Fruit fly (Drosophila melanogaster) whole organism, wandering third instar larva: Measurements from ENCODE around the gene BTBD9.
A peak's percentile ranks its signal among the peaks of the same experiment; 100 is the strongest.

Experiments used
- Abd-B ChIP-seq: fragments of >200 bp; optimal IDR thresholded peaks from 2 replicates; lab custom pipeline; 2017; ENCODE audit warnings: missing biosample characterization, missing genetic modification characterization
- CG32264 ChIP-seq: fragments of 200-800 bp; sonication (Bioruptor generic); optimal IDR thresholded peaks from 2 replicates; lab custom pipeline; 2016; ENCODE audit warnings: missing biosample characterization, missing genetic modification characterization
- CG9705 ChIP-seq: fragments of 200-800 bp; sonication (Bioruptor generic); optimal IDR thresholded peaks from 2 replicates; lab custom pipeline; 2018; ENCODE audit warnings: missing biosample characterization, mild to moderate bottlenecking, missing genetic modification characterization
- CrebA ChIP-seq: fragments of 200-800 bp; sonication (Bioruptor generic); optimal IDR thresholded peaks from 2 replicates; lab custom pipeline; 2016; ENCODE audit warnings: missing biosample characterization, mild to moderate bottlenecking, missing genetic modification characterization, borderline replicate concordance
- Dfd ChIP-seq: fragments of >200 bp; optimal IDR thresholded peaks from 2 replicates; lab custom pipeline; 2017; ENCODE audit warnings: missing biosample characterization, missing genetic modification characterization
- Dif ChIP-seq: fragments of 200-275, 200-300 bp; sonication (Bioruptor generic); optimal IDR thresholded peaks from 2 replicates; lab custom pipeline; 2018; ENCODE audit warnings: missing biosample characterization, missing genetic modification characterization; ENCODE audit not compliant: partially characterized antibody
- GATAd ChIP-seq: sonication (Bioruptor generic); optimal IDR thresholded peaks from 2 replicates; lab custom pipeline; 2016; ENCODE audit warnings: missing biosample characterization, missing genetic modification characterization
- HLH106 ChIP-seq: fragments of 200-800 bp; optimal IDR thresholded peaks from 3 replicates; lab custom pipeline; 2019; ENCODE audit warnings: missing biosample characterization, mild to moderate bottlenecking, missing genetic modification characterization, moderate library complexity
- Hnf4 ChIP-seq: fragments of 200-800 bp; sonication (Bioruptor generic); optimal IDR thresholded peaks from 2 replicates; lab custom pipeline; 2016; ENCODE audit warnings: missing biosample characterization, mild to moderate bottlenecking, missing genetic modification characterization
- Hr78 ChIP-seq: fragments of >200 bp; optimal IDR thresholded peaks from 2 replicates; lab custom pipeline; 2017; ENCODE audit warnings: missing biosample characterization, missing genetic modification characterization
- Hr83 ChIP-seq: fragments of 200-300 bp; sonication (Bioruptor generic); optimal IDR thresholded peaks from 2 replicates; lab custom pipeline; 2016; ENCODE audit warnings: missing biosample characterization, mild to moderate bottlenecking, missing genetic modification characterization, moderate library complexity; ENCODE audit not compliant: poor library complexity, severe bottlenecking
- Jra ChIP-seq: sonication (Bioruptor generic); optimal IDR thresholded peaks from 2 replicates; lab custom pipeline; 2016; ENCODE audit warnings: missing biosample characterization, missing genetic modification characterization
- Mio ChIP-seq: sonication (Bioruptor generic); optimal IDR thresholded peaks from 2 replicates; lab custom pipeline; 2016; ENCODE audit warnings: missing biosample characterization, missing genetic modification characterization
- Myc ChIP-seq: fragments of >200 bp; optimal IDR thresholded peaks from 2 replicates; lab custom pipeline; 2017
- N ChIP-seq: fragments of >200 bp; optimal IDR thresholded peaks from 2 replicates; lab custom pipeline; 2018; ENCODE audit warnings: missing biosample characterization, missing external identifiers, missing genetic modification characterization
- OdsH ChIP-seq: fragments of 200-800 bp; sonication (Bioruptor generic); optimal IDR thresholded peaks from 2 replicates; lab custom pipeline; 2016; ENCODE audit warnings: missing biosample characterization, mild to moderate bottlenecking, missing genetic modification characterization
- Rel ChIP-seq, 2 experiments: fragments of 200-800 bp; sonication (Bioruptor generic) in 1 of 2; optimal IDR thresholded peaks; 2 replicates in 1 of 2; 3 replicates in 1 of 2; lab custom pipeline; 2016 to 2019; ENCODE audit warnings: mild to moderate bottlenecking in 2 of 2, missing biosample characterization in 2 of 2, missing genetic modification characterization in 2 of 2, moderate library complexity in 1 of 2
- Sp1 ChIP-seq: fragments of 200-800 bp; sonication (Bioruptor generic); optimal IDR thresholded peaks from 3 replicates; lab custom pipeline; 2019; ENCODE audit warnings: missing biosample characterization, mild to moderate bottlenecking, missing genetic modification characterization, moderate library complexity
- Vsx2 ChIP-seq: fragments of 200-300, 225-300 bp; sonication (Bioruptor generic); optimal IDR thresholded peaks from 2 replicates; lab custom pipeline; 2018; ENCODE audit warnings: missing biosample characterization, missing genetic modification characterization; ENCODE audit not compliant: partially characterized antibody
- br ChIP-seq: fragments of 200-800 bp; sonication (Bioruptor generic); optimal IDR thresholded peaks from 2 replicates; lab custom pipeline; 2016; ENCODE audit warnings: missing biosample characterization, missing genetic modification characterization
- brk ChIP-seq: fragments of 200-800 bp; sonication (Bioruptor generic); optimal IDR thresholded peaks from 2 replicates; lab custom pipeline; 2016; ENCODE audit warnings: missing biosample characterization, mild to moderate bottlenecking, missing genetic modification characterization
- dl ChIP-seq, 2 experiments: fragments of 175-275, 200-275 bp in 1 of 2; fragments of 200-275 bp in 1 of 2; sonication (Bioruptor generic); optimal IDR thresholded peaks; lab custom pipeline; 2018; ENCODE audit warnings: mild to moderate bottlenecking in 2 of 2, missing biosample characterization in 2 of 2, missing genetic modification characterization in 2 of 2, moderate library complexity in 2 of 2; ENCODE audit not compliant: partially characterized antibody in 2 of 2, insufficient read depth in 1 of 2
- dmrt93B ChIP-seq: fragments of 200-800 bp; sonication (Bioruptor generic); optimal IDR thresholded peaks from 2 replicates; lab custom pipeline; 2018; ENCODE audit warnings: missing biosample characterization, mild to moderate bottlenecking, missing genetic modification characterization
- dsf ChIP-seq: sonication (Bioruptor generic); optimal IDR thresholded peaks from 2 replicates; lab custom pipeline; 2016; ENCODE audit warnings: missing biosample characterization, missing genetic modification characterization, borderline replicate concordance
- ey ChIP-seq: fragments of 200-800 bp; sonication (Bioruptor generic); optimal IDR thresholded peaks from 2 replicates; lab custom pipeline; 2016; ENCODE audit warnings: missing biosample characterization, missing genetic modification characterization
- foxo ChIP-seq, 2 experiments: fragments of 200-800 bp; sonication (Bioruptor generic); optimal IDR thresholded peaks; 2 replicates in 1 of 2; 3 replicates in 1 of 2; lab custom pipeline; 2016 to 2017; ENCODE audit warnings: missing biosample characterization in 2 of 2, missing genetic modification characterization in 2 of 2
- fru ChIP-seq: fragments of 200-800 bp; sonication (Bioruptor generic); optimal IDR thresholded peaks from 3 replicates; lab custom pipeline; 2016; ENCODE audit warnings: missing biosample characterization, mild to moderate bottlenecking, missing genetic modification characterization
- h ChIP-seq: fragments of 200-800 bp; sonication (Bioruptor generic); optimal IDR thresholded peaks from 3 replicates; lab custom pipeline; 2016; ENCODE audit warnings: missing biosample characterization, mild to moderate bottlenecking, missing genetic modification characterization
- jim ChIP-seq: fragments of 175-275, 200-325 bp; sonication (Bioruptor generic); optimal IDR thresholded peaks from 2 replicates; lab custom pipeline; 2016; ENCODE audit warnings: missing biosample characterization, mild to moderate bottlenecking, missing genetic modification characterization
- lola ChIP-seq: fragments of >200 bp; optimal IDR thresholded peaks from 2 replicates; lab custom pipeline; 2017; ENCODE audit warnings: missing biosample characterization, missing genetic modification characterization
- pan ChIP-seq: fragments of >200 bp; optimal IDR thresholded peaks from 2 replicates; lab custom pipeline; 2017
- psq ChIP-seq: fragments of 200-800 bp; sonication (Bioruptor generic); optimal IDR thresholded peaks from 3 replicates; lab custom pipeline; 2017; ENCODE audit warnings: missing biosample characterization, mild to moderate bottlenecking, missing genetic modification characterization, moderate library complexity
- rgr ChIP-seq: fragments of 200-800 bp; sonication (Bioruptor generic); optimal IDR thresholded peaks from 3 replicates; lab custom pipeline; 2016; ENCODE audit warnings: missing biosample characterization, mild to moderate bottlenecking, missing genetic modification characterization
- sage ChIP-seq: fragments of 200-800 bp; sonication (Bioruptor generic); optimal IDR thresholded peaks from 2 replicates; lab custom pipeline; 2016; ENCODE audit warnings: missing biosample characterization, mild to moderate bottlenecking, missing genetic modification characterization
- sv ChIP-seq: fragments of 200-800 bp; sonication (Bioruptor generic); optimal IDR thresholded peaks from 3 replicates; lab custom pipeline; 2016; ENCODE audit warnings: missing biosample characterization, missing genetic modification characterization
- tai ChIP-seq: sonication (Bioruptor generic); optimal IDR thresholded peaks from 2 replicates; lab custom pipeline; 2016; ENCODE audit warnings: missing biosample characterization, missing genetic modification characterization
- usp ChIP-seq: fragments of >200 bp; optimal IDR thresholded peaks from 2 replicates; lab custom pipeline; 2017; ENCODE audit warnings: missing biosample characterization, missing genetic modification characterization
- woc ChIP-seq: sonication (Bioruptor generic); optimal IDR thresholded peaks from 2 replicates; lab custom pipeline; 2016; ENCODE audit warnings: missing biosample characterization, mild to moderate bottlenecking, missing genetic modification characterization

Gene BTBD9

DNA sequence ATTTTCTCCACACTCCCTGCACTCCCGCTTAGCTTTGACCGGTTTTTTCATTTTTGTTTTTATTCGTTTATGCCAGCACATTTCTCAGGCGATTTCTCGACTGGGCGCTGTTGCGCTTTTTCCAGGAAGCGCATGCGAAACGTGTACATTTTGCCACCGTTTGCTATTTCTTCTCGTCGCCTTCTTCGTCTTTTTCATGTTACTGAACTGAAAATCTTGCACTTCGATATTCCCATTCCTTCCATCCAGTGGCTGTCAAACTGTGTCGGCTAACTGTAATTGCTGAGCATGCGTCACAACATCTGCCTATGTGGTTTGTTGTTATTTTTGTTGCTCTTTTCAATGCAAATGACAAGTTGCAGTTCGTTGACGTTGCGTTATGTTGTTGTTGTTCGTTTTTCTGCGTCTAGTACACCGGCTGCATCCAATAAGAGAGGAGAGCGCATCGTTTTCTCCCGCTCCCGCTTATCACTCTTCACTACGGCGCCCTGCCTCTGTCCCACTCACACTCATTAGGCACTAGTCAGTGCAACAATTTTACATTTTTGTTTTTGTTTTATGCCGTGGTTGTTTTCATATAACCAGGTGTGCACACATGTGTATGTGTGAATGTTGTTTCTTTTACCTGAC is 33.6 kb downstream of the BTBD9 start:
- TF ChIP-seq GATAd (GFP tag; lab: Kevin White, UChicago): no peak
- no peak for TF ChIP-seq Myc
- no peak for TF ChIP-seq lola
- TF ChIP-seq dsf (GFP tag; lab: Kevin White, UChicago): no peak
- TF ChIP-seq CG32264 (GFP tag; lab: Kevin White, UChicago): no peak
- TF ChIP-seq CrebA (GFP tag; lab: Kevin White, UChicago): no peak
- no peak for TF ChIP-seq N (GFP tag; lab: Kevin White, UChicago)

DNA sequence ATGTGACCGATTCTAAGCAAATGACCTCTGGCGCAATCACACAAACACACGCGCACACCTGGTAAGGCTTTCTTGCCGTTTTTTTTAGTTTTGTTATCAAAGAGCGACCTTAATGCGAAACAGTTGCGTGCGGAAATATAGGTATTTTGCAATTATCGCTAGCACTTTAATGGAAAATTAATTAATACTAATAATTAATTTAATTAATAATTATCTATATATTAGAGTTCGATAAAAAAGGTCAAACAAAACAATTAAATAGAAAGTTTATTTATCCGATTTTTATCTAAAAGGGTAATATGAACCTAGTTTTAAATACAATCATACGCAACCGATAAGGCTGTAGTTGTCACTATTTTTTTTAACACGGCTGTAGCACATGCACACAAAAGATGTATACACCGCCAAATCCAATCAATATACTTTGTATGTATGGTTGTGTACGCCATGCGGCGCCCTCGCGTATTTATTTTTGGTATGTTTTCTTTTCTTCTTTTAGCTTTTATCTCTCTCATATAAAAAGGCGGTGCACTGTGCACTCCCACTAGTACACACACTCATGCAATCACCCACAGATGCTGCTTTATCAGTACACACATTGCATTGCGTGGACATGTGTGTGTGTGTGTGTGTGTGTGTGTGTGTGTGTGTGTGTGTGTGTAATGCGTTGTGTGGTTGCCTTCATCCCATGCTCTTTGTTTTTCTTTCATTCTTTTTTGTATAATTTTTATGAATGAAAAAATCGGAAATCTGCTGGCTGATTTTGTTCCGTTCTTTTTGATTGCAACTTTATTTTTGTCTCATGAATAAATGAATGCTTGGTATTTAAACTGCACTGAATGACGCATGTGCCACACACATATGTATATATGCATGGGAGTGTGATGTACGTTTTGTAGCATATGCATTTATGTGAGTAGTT is 34.4 kb downstream of the BTBD9 start:
- TF ChIP-seq Dfd (GFP tag; lab: Kevin White, UChicago): no peak
- TF ChIP-seq GATAd (GFP tag; lab: Kevin White, UChicago): no peak
- TF ChIP-seq foxo (GFP tag; optimal IDR thresholded peaks at IDR 0.05; lab: Kevin White, UChicago): peak in 1 of 2 experiments; percentile 61
- no peak for TF ChIP-seq Hr83 (GFP tag; lab: Kevin White, UChicago)
- TF ChIP-seq brk (GFP tag; lab: Kevin White, UChicago): no peak
- TF ChIP-seq Dif: no peak
- TF ChIP-seq Mio (GFP tag; lab: Kevin White, UChicago): no peak
- peak; percentile 25 for TF ChIP-seq h (GFP tag; lab: Kevin White, UChicago)
- TF ChIP-seq sage (GFP tag; lab: Kevin White, UChicago): peak; percentile 18
- TF ChIP-seq Hnf4 (GFP tag; lab: Kevin White, UChicago): no peak
- TF ChIP-seq Vsx2 (GFP tag; lab: Kevin White, UChicago): no peak
- TF ChIP-seq rgr (GFP tag; lab: Kevin White, UChicago): peak; percentile 39
- TF ChIP-seq N (GFP tag; lab: Kevin White, UChicago): no peak
- TF ChIP-seq CG32264 (GFP tag; lab: Kevin White, UChicago): no peak
- TF ChIP-seq woc: peak; percentile 28
- TF ChIP-seq dsf (GFP tag; lab: Kevin White, UChicago): no peak
- TF ChIP-seq pan: no peak
- TF ChIP-seq HLH106 (tag; lab: Kevin White, UChicago): peak; percentile 66
- no peak for TF ChIP-seq br (GFP tag; lab: Kevin White, UChicago)
- no peak for TF ChIP-seq CG9705 (GFP tag; lab: Kevin White, UChicago)
- TF ChIP-seq dl (GFP tag; optimal IDR thresholded peaks at IDR 0.05; lab: Kevin White, UChicago; ENCODE audit: insufficient read depth in 1 of 2, partially characterized antibody in 2 of 2): no peak
- no peak for TF ChIP-seq Jra (GFP tag; lab: Kevin White, UChicago)
- TF ChIP-seq Myc: no peak
- no peak for TF ChIP-seq Hr78 (GFP tag; lab: Kevin White, UChicago)
- TF ChIP-seq CrebA (GFP tag; lab: Kevin White, UChicago): no peak
- no peak for TF ChIP-seq usp
- TF ChIP-seq sv (GFP tag; lab: Kevin White, UChicago): no peak
- peak; percentile 13 for TF ChIP-seq ey
- peak; percentile 39 for TF ChIP-seq dmrt93B (GFP tag; lab: Kevin White, UChicago)
- TF ChIP-seq OdsH (GFP tag; lab: Kevin White, UChicago): peak; percentile 21
- TF ChIP-seq jim (GFP tag; lab: Kevin White, UChicago): no peak
- TF ChIP-seq Sp1 (GFP tag; lab: Kevin White, UChicago): peak; percentile 65
- TF ChIP-seq psq (GFP tag; lab: Kevin White, UChicago): peak; percentile 65
- TF ChIP-seq fru (GFP tag; lab: Kevin White, UChicago): peak; percentile 19
- TF ChIP-seq Rel (GFP tag; optimal IDR thresholded peaks at IDR 0.05; lab: Kevin White, UChicago): no peak
- peak; percentile 24 for TF ChIP-seq Rel (tag; optimal IDR thresholded peaks at IDR 0.05; lab: Kevin White, UChicago)
- no peak for TF ChIP-seq Abd-B (GFP tag; lab: Kevin White, UChicago)
- TF ChIP-seq tai (GFP tag; lab: Kevin White, UChicago): no peak
- no peak for TF ChIP-seq lola
